Fruit fly (Drosophila melanogaster) Kc167 (cell line): Measurements from ENCODE around the gene mtrm.

Experiments
- Myc ChIP-seq: fragments of >200 bp; optimal IDR thresholded peaks from 2 replicates; lab custom pipeline; 2017; ENCODE audit warnings: missing external identifiers
- Sin3A ChIP-seq: fragments of >200 bp; optimal IDR thresholded peaks from 2 replicates; lab custom pipeline; 2018; ENCODE audit warnings: missing external identifiers
- h ChIP-seq: fragments of >200 bp; optimal IDR thresholded peaks from 3 replicates; lab custom pipeline; 2018; ENCODE audit warnings: missing external identifiers
- insv ChIP-seq: fragments of >200 bp; optimal IDR thresholded peaks from 3 replicates; lab custom pipeline; 2018; ENCODE audit warnings: missing external identifiers
- psq ChIP-seq: fragments of >200 bp; optimal IDR thresholded peaks from 2 replicates; lab custom pipeline; 2017; ENCODE audit warnings: missing external identifiers
- ttk ChIP-seq: sonication (Bioruptor generic); optimal IDR thresholded peaks from 2 replicates; lab custom pipeline; 2017; ENCODE audit warnings: missing external identifiers

mtrm gene

DNA sequence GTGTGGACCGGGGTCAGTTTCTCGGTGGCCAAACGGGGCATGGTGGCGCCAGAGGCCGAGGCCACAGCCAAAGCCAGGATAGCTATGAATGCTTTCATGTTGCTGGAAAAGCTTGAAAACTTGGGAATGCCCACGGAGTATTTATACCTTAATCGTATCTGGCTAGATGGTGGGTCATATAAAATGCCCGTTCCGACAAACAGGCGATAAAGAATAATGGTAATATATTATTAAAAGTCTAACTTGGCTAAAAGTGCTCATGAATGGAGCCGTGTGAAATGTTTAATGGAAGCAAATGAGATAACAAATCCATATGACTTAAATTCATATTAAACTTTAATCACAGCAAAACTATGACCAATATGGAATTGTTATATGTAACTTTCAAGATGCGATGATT is 19.3 kb upstream of the mtrm start, which contains the start of gene Jon66Cii:
Jon66Cii (minus strand) TSS at position 101 of the 400 bp plus-strand sequence.
- TF ChIP-seq h (lab: Kevin White, UChicago), result no peak
- no peak for TF ChIP-seq psq (lab: Kevin White, UChicago)
- no peak for TF ChIP-seq ttk
- TF ChIP-seq Myc (lab: Kevin White, UChicago), result no peak
- TF ChIP-seq Sin3A, result no peak
- TF ChIP-seq insv (lab: Kevin White, UChicago), result no peak

DNA sequence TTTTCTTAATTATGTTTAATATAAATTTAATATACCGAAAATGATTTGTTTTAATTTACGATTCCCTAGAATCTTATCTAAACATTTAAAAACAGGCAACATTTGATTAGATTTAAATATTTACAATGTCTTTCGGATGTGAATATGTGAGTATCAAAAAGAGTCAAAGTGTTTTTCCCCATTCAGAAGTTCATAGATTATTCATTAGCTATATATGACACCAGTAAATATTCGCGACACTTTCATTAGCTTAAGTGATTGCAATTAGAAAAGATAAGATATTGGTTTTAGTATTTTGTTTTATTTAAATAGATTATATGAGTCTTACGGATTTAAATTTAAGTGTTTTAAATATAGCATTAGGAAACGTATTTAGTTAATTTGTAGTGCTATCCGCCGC is 18.7 kb upstream of the mtrm start:
- no peak for TF ChIP-seq Myc (lab: Kevin White, UChicago)

DNA sequence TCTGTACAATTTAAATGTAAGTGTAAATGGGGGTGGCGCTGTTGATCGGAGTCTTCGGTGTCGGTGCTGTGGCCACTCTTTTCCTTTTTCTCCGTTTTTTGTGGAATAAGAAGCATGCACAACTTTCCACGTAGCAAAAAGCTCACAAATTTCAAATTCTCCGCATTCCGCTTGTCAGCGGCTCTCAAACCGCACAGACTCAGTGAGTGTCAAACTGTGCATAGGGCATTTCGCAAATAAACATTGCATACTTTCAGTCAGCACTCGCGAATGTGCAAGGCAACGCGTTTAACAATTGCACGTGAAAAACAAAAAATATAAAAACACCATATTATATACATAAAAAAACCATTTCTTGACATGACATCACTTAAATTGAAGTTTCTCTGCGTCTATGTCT is 17.9 kb upstream of the mtrm start:
- no peak for TF ChIP-seq Myc (lab: Kevin White, UChicago)
- TF ChIP-seq psq (lab: Kevin White, UChicago), result no peak
- TF ChIP-seq insv (lab: Kevin White, UChicago), result no peak
- no peak for TF ChIP-seq ttk
- TF ChIP-seq h (lab: Kevin White, UChicago), result no peak
- no peak for TF ChIP-seq Sin3A

DNA sequence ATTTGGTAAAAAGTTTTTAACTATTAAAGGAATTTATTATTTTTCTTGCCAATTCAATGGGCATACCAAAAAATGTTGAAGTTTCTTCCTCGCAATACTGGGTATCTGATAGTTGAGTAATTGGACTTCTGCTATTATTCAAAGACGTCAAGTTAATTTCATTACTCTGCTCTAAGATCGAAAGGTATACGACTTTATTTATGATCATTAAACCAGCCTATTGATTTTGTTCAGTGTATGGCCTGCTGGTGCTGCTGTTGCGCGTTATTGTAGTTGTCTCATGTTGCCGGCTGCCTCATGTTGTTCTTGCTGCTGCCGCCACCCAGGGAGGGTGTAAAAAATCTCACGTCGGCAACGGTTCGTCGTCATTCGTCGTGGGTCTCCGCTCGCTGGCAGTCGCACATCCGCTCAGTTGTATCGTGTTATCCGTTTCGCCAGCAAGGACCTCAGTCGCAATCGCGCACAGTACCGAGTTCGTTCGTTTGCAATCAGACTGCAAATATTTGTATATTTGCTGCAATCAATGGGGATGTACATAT is 17.1 kb upstream of the mtrm start, which contains the start of gene CG7120:
CG7120 (plus strand) TSS at position 371 of the 539 bp plus-strand sequence.
- TF ChIP-seq Myc (lab: Kevin White, UChicago), result no peak
- TF ChIP-seq Sin3A, result no peak
- TF ChIP-seq h (lab: Kevin White, UChicago), result no peak
- no peak for TF ChIP-seq psq (lab: Kevin White, UChicago)
- no peak for TF ChIP-seq ttk
- TF ChIP-seq insv (lab: Kevin White, UChicago), result no peak

DNA sequence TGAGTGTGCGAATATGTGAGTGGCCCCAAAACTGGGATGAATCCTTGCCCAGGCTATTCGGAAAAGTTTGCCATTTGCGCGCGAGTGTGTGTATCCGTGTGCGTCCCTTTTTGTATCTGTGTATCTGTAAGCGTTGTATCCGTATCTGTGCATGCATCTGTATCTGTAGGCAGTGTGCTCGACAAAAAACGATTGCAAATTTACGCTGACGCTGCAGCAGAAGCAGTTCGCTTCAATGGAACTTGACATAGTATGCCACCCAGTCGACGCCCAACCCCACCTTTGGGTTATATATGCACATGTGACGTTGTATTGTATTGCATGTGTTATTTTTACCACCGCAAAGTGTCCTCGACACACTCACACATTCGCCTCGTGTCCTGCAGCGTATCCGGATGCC is 16.6 kb upstream of the mtrm start:
- TF ChIP-seq ttk, result no peak
- no peak for TF ChIP-seq h (lab: Kevin White, UChicago)
- TF ChIP-seq Sin3A, result no peak
- no peak for TF ChIP-seq psq (lab: Kevin White, UChicago)
- TF ChIP-seq insv (lab: Kevin White, UChicago), result no peak
- no peak for TF ChIP-seq Myc (lab: Kevin White, UChicago)

DNA sequence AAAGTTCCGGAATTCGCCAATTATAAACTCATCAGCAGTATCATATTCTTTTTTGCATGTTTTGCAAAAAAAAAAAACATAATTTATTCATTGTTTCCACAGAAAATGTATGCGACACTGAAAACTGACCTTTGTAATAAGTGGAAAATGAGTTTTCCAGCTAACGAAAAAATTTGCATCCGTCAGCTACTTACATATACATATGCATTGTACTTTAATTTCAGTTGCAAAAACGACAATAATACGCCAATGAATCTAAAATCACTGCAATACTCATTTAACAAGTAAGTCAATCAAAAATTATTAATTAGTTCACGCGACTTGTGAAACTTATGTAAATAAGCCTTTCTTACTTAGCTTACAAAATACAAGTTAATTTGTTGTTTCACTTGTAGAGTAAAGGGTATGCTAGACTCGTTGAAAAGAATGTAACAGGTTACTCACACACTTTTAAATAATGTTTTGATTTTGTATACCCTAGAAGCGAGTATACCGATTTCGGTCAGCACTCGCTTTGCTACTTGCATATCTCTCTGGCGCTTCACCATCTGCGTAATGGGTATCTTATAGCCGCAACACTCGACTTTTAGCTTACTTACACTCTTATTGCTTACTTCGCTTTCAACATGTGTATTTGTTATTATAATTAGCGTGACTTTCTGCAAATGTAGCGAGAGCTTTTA is 13.9 kb upstream of the mtrm start:
- TF ChIP-seq Myc (lab: Kevin White, UChicago) (no peak), psq (lab: Kevin White, UChicago) (no peak), Sin3A (no peak), h (lab: Kevin White, UChicago) (no peak), ttk (no peak), insv (lab: Kevin White, UChicago) (no peak)

DNA sequence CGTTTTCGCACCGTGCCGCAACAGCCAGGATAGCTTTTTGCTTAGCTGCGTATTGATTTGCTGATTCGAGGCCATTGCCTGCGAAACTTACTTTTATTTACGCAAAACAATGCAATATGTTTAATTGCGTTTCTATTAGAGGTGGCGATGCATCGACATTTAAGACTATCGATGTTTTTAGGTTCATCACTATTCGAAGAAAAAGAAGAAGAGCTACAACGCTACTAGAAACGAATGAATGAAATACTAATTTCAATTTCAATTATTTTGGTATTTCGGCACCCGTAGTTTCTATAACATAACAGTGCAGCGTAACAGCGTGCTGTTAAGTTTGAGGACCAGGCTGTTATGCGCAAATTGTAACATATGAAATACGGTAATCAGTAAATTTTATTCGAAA is 7.7 kb upstream of the mtrm start, which contains the start of the genes Tpt, mkg-p and CG13667:
Tpt (minus strand) TSS at position 155 of the 400 bp plus-strand sequence.
mkg-p (minus strand) TSS at position 155 of the 400 bp plus-strand sequence.
CG13667 (plus strand) TSS at position 332 of the 400 bp plus-strand sequence.
- TF ChIP-seq h (lab: Kevin White, UChicago), result no peak

DNA sequence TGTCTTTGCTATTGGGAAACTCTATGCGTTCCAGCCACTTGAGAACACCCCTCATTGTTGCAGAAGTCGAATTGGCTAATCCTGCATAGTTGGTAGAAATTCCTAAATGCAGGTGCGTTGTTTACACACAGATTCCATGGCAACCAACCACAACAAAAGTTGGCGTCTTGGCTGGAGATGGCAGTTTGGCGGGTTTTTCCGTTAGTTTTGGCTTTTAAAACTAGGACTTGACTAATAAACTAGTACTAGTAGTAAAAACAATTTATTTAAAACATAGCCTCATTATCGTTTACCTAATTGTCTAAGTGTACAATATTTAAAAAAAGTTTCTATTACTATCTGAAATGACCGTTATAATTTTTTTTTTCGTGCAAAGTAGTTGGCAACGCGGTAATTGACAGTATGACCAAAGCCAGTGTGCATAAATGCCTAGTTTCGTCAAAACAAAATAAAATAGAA is 1.3 kb upstream of the mtrm start, which contains the start of gene Exo70:
Exo70 (plus strand) TSS at position 413 of the 459 bp plus-strand sequence.
- TF ChIP-seq Myc (lab: Kevin White, UChicago), result no peak
- no peak for TF ChIP-seq Sin3A

DNA sequence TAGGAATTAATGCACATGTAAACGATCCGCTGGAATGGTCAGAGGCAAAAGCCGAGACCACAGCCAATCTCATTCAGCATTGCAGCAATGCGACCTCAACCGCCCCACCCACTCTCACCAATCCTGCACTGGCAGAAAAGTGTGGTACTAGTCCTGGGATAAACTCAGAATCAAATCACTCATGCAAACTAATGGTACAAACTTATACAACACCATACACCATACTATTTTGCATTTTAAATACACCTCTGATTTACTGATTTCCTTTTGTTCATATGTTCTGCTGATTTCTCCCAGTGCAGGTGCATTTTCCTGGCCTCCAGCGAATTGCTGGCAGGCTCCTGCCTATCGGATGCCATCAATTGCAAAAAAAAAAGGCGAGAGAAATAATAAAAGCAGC is 6.2 kb downstream of the mtrm start:
- TF ChIP-seq psq (lab: Kevin White, UChicago), result no peak
- no peak for TF ChIP-seq ttk
- TF ChIP-seq Myc (lab: Kevin White, UChicago), result no peak
- no peak for TF ChIP-seq Sin3A
- no peak for TF ChIP-seq h (lab: Kevin White, UChicago)
- TF ChIP-seq insv (lab: Kevin White, UChicago), result no peak

DNA sequence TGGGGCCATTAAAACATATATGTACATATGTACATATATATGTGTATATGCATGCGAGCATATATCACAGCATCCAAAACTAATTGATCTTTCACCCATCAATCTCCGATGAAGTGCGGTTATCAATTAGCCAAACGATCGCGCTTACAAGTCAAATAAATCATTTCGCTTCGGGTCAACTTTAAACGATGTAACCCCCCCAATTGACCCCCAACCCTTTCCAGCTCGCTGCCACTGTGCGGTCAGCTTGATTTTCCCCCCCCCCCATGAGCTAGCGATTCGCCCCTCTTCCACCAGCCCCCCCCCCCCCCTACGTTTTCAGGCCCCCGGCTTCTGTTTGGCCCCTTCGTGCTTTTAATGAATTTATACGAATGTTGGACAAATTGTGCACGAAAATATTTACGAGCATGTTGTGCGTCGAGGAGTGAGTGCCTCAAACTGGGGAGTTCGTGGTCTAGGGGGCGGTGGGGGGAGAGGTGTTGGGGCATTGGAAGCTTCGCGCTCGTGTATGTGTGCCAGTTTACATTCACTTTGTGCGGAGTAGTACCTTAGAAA is 6.9 kb downstream of the mtrm start:
- TF ChIP-seq Myc (lab: Kevin White, UChicago) (no peak), psq (lab: Kevin White, UChicago) (no peak), h (lab: Kevin White, UChicago) (no peak), insv (lab: Kevin White, UChicago) (no peak), ttk (no peak), Sin3A (no peak)

DNA sequence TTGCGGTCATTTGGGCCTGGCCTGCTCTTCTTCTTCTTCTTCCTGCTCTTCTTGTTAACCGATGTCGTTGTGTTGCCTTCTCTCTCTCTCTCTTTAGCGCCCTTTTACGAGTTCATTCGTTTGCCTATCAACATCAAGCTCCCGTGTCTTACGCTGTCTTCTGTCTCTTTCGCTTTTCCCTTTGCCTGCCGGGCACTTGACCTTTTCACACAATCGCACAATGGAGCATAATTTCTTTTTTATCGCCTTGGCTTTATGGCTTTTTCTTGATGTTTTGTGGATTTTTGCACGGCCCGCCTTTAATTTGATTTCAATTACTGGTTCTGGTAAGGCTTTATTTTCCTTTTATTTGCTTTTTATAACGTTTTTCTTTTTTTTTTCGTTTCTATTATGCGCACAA is 8.5 kb downstream of the mtrm start:
- no peak for TF ChIP-seq h (lab: Kevin White, UChicago)
- TF ChIP-seq ttk, result no peak
- TF ChIP-seq psq (lab: Kevin White, UChicago), result no peak
- no peak for TF ChIP-seq Sin3A
- TF ChIP-seq Myc (lab: Kevin White, UChicago), result no peak
- no peak for TF ChIP-seq insv (lab: Kevin White, UChicago)

DNA sequence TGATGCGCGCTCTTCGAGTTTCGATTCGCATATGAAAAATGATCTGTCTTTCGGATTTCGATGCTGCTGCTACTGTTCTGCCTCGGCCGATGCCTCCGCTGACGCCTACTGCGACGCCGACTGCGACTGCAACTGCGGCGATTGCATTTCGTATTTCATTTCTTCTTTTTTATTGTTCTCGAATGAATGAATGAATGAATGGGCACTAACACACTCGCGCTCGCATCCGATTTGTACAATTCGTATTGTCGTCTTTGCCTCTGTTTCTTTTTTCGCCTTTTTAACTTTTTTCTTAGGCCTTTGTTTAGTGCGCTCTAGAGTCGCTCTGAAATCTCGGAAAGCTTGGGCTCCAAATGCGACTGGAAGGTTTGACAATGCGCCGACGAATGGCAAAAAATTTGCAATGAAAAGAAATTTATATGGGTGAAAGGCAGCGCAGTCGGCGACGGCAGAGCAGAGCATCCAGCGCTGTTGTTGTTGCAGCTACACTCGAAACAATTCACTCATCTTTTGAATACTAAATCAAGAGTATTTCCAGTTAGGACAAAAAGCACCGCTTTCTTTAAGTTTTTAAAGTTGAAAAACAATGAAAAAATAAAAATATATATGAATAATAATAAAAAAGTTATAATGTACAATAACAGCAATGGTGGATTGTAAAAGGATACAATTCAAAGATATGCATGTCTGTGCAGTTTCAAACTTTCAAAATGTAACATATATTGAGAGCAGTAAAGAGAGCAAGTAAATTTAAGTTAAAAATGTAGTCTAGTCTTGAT is 9.2 kb downstream of the mtrm start, which contains the start of gene CG32354:
CG32354 (minus strand) TSS at position 398 of the 779 bp plus-strand sequence.
- TF ChIP-seq Myc (lab: Kevin White, UChicago), result no peak
- no peak for TF ChIP-seq insv (lab: Kevin White, UChicago)
- TF ChIP-seq Sin3A, result no peak
- TF ChIP-seq h (lab: Kevin White, UChicago), result no peak
